Fruit fly (Drosophila melanogaster) whole organism, pupa: Measurements from ENCODE around the gene CG43233.
A peak's percentile ranks its signal among the peaks of the same experiment; 100 is the strongest.

Experiments used
- CG10348 ChIP-seq: fragments of 200-800 bp; sonication (Bioruptor generic); IDR thresholded peaks from 2 replicates; pipeline ENCODE4 v1.3.6; 2022; ENCODE audit warnings: missing biosample characterization, missing genetic modification characterization
- CG12605 ChIP-seq: fragments of 200-800 bp; sonication (Bioruptor generic); IDR thresholded peaks from 2 replicates; pipeline ENCODE4 v1.3.6; 2022; ENCODE audit warnings: missing biosample characterization, missing genetic modification characterization
- CG13204 ChIP-seq: fragments of 200-800 bp; sonication (Bioruptor generic); optimal IDR thresholded peaks from 2 replicates; lab custom pipeline; 2018; ENCODE audit warnings: missing biosample characterization, mild to moderate bottlenecking, missing genetic modification characterization, moderate library complexity
- CG14655 ChIP-seq: fragments of 200-800 bp; sonication (Bioruptor generic); optimal IDR thresholded peaks from 3 replicates; lab custom pipeline; 2017; ENCODE audit warnings: mild to moderate bottlenecking, missing biosample characterization, missing genetic modification reagents, missing genetic modification characterization
- CG15710 ChIP-seq: fragments of 200-800 bp; sonication (Bioruptor generic); optimal IDR thresholded peaks from 2 replicates; lab custom pipeline; 2018; ENCODE audit warnings: missing biosample characterization, mild to moderate bottlenecking, missing genetic modification characterization, moderate library complexity
- CG17806 ChIP-seq: fragments of 200-800 bp; sonication (Bioruptor generic); optimal IDR thresholded peaks from 2 replicates; lab custom pipeline; 2018; ENCODE audit warnings: missing biosample characterization, mild to moderate bottlenecking, missing genetic modification characterization, moderate library complexity
- CG32121 ChIP-seq: fragments of 200-800 bp; sonication (Bioruptor generic); IDR thresholded peaks from 2 replicates; pipeline ENCODE4 v1.3.6; 2022; ENCODE audit warnings: missing biosample characterization, missing genetic modification characterization
- CG34367 ChIP-seq: fragments of 200-800 bp; sonication (Bioruptor generic); optimal IDR thresholded peaks from 2 replicates; lab custom pipeline; 2018; ENCODE audit warnings: missing biosample characterization, mild to moderate bottlenecking, missing genetic modification characterization
- CG4496 ChIP-seq: fragments of 200-800 bp; sonication (Bioruptor generic); IDR thresholded peaks from 3 replicates; pipeline ENCODE4 v1.3.6; 2022; ENCODE audit warnings: missing biosample characterization, missing genetic modification characterization
- CG8159 ChIP-seq: fragments of 200-800 bp; sonication (Bioruptor generic); optimal IDR thresholded peaks from 3 replicates; lab custom pipeline; 2018; ENCODE audit warnings: missing biosample characterization, mild to moderate bottlenecking, missing genetic modification characterization, moderate library complexity
- CG8301 ChIP-seq: fragments of 200-800 bp; sonication (Bioruptor generic); optimal IDR thresholded peaks from 2 replicates; lab custom pipeline; 2018; ENCODE audit warnings: missing biosample characterization, mild to moderate bottlenecking, missing genetic modification characterization
- CG9948 ChIP-seq: fragments of 200-800 bp; sonication (Bioruptor generic); optimal IDR thresholded peaks from 2 replicates; lab custom pipeline; 2018; ENCODE audit warnings: missing biosample characterization, mild to moderate bottlenecking, missing genetic modification characterization, moderate library complexity
- D1 ChIP-seq: fragments of 200-800 bp; sonication (Bioruptor generic); optimal IDR thresholded peaks from 2 replicates; lab custom pipeline; 2018; ENCODE audit warnings: missing biosample characterization, mild to moderate bottlenecking, missing genetic modification characterization, moderate library complexity
- EcR ChIP-seq: fragments of 200-800 bp; sonication (Bioruptor generic); optimal IDR thresholded peaks from 3 replicates; lab custom pipeline; 2019; ENCODE audit warnings: missing biosample characterization, missing genetic modification characterization, mild to moderate bottlenecking, moderate library complexity, missing genetic modification reagents
- Ets98B ChIP-seq: fragments of 200-800 bp; sonication (Bioruptor generic); IDR thresholded peaks from 2 replicates; pipeline ENCODE4 v1.3.6; 2022; ENCODE audit warnings: missing biosample characterization, missing genetic modification characterization
- Pif1A ChIP-seq: fragments of 200-800 bp; sonication (Bioruptor generic); optimal IDR thresholded peaks from 3 replicates; lab custom pipeline; 2016; ENCODE audit warnings: missing biosample characterization, missing genetic modification characterization
- Pif1B ChIP-seq: fragments of 200-800 bp; sonication (Bioruptor generic); optimal IDR thresholded peaks from 3 replicates; lab custom pipeline; 2016; ENCODE audit warnings: missing biosample characterization, missing genetic modification characterization
- Snoo ChIP-seq: fragments of 200-800 bp; sonication (Bioruptor generic); optimal IDR thresholded peaks from 3 replicates; lab custom pipeline; 2017; ENCODE audit warnings: missing biosample characterization, mild to moderate bottlenecking, missing genetic modification characterization, inconsistent platforms
- fd96Ca ChIP-seq: fragments of 200-800 bp; sonication (Bioruptor generic); IDR thresholded peaks from 3 replicates; pipeline ENCODE4 v1.3.6; 2022; ENCODE audit warnings: missing biosample characterization, missing genetic modification characterization
- gl ChIP-seq: fragments of 200-800 bp; sonication (Bioruptor generic); optimal IDR thresholded peaks from 2 replicates; lab custom pipeline; 2018; ENCODE audit warnings: missing biosample characterization, mild to moderate bottlenecking, missing genetic modification characterization
- rn ChIP-seq: fragments of 200-800 bp; sonication (Bioruptor generic); IDR thresholded peaks from 2 replicates; pipeline ENCODE4 v1.3.6; 2022; ENCODE audit warnings: missing biosample characterization, missing genetic modification characterization

Gene CG43233

dm6 chr2L:20431210-20431609 lies 42.0 kb downstream of the CG43233 start:
- TF ChIP-seq CG4496 (no peak), CG34367 (tag; lab: Kevin White, UChicago) (no peak), CG13204 (GFP tag; lab: Kevin White, UChicago) (no peak), CG8301 (tag; lab: Kevin White, UChicago) (no peak)

- TF ChIP-seq CG8301 (tag; lab: Kevin White, UChicago) (no peak), Pif1A (GFP tag; lab: Kevin White, UChicago) (no peak), CG17806 (tag; lab: Kevin White, UChicago) (no peak), CG34367 (tag; lab: Kevin White, UChicago) (no peak), gl (tag; lab: Kevin White, UChicago) (no peak), CG10348 (GFP tag; lab: Robert Waterston, UW) (no peak), CG4496 (no peak), Pif1B (GFP tag; lab: Kevin White, UChicago) (no peak), CG15710 (no peak), CG32121 (GFP tag; lab: Robert Waterston, UW) (no peak), CG14655 (GFP tag; lab: Kevin White, UChicago) (no peak), EcR (GFP tag; lab: Kevin White, UChicago) (no peak)
Measured at dm6 chr2L:20429458-20429857, 43.7 kb downstream of the CG43233 start.

DNA sequence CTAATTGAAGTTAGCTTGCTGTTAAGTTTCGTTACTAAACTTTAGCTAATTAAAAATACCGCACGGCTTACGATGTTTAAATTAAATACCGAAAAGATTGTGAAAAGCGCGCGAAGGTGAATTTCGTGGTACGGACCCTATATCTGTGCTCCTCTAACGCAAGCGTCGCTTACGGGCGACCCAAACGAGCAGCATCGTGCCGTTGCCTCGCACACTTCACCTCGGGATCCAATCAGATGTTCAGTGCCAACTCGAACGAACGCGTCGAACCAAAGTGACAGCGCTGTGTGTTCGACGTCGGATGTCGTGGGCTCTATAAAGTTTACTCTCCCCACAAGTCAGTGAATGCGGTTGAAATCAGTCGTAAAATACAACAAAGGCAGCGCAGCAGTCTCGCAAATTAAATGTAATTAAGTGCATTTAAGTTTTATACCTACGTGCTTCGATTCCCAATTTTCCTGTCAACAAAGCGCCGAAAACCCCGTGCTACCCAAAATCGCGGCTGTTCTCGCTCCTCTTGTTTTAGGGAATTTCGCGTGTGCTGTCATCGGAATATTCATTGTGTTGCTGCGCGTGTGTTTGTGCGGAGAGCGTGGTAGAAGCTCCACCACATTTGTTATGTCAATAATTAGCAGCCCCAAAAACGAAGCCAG lies 44.3 kb downstream of the CG43233 start:
- no peak for TF ChIP-seq CG9948 (tag; lab: Kevin White, UChicago)
- no peak for TF ChIP-seq Pif1B (GFP tag; lab: Kevin White, UChicago)
- peak; percentile 53 for TF ChIP-seq CG13204 (GFP tag; lab: Kevin White, UChicago)
- no peak for TF ChIP-seq gl (tag; lab: Kevin White, UChicago)
- no peak for TF ChIP-seq CG8301 (tag; lab: Kevin White, UChicago)
- TF ChIP-seq Pif1A (GFP tag; lab: Kevin White, UChicago), result no peak
- no peak for TF ChIP-seq CG15710
- no peak for TF ChIP-seq CG4496
- TF ChIP-seq D1 (tag; lab: Kevin White, UChicago), result peak; percentile 51
- peak; percentile 9 for TF ChIP-seq EcR (GFP tag; lab: Kevin White, UChicago)
- TF ChIP-seq fd96Ca, result peak; percentile 38; the same call in 1 of the 3 replicates
- TF ChIP-seq rn, result no peak
- no peak for TF ChIP-seq CG34367 (tag; lab: Kevin White, UChicago)
- TF ChIP-seq CG8159 (tag; lab: Kevin White, UChicago), result peak; percentile 2
- no peak for TF ChIP-seq Ets98B (GFP tag; lab: Robert Waterston, UW)
- no peak for TF ChIP-seq CG17806 (tag; lab: Kevin White, UChicago)
- no peak for TF ChIP-seq CG10348 (GFP tag; lab: Robert Waterston, UW)
- 0 out of 2 replicates have a peak, but pooled peaks have one; percentile 16 for TF ChIP-seq CG32121 (GFP tag; lab: Robert Waterston, UW)
- no peak for TF ChIP-seq CG12605 (GFP tag; lab: Robert Waterston, UW)
- TF ChIP-seq Snoo (tag; lab: Kevin White, UChicago), result peak; percentile 32
- TF ChIP-seq CG14655 (GFP tag; lab: Kevin White, UChicago), result no peak
- TF ChIP-seq, all 21 proteins: peak for 7

DNA sequence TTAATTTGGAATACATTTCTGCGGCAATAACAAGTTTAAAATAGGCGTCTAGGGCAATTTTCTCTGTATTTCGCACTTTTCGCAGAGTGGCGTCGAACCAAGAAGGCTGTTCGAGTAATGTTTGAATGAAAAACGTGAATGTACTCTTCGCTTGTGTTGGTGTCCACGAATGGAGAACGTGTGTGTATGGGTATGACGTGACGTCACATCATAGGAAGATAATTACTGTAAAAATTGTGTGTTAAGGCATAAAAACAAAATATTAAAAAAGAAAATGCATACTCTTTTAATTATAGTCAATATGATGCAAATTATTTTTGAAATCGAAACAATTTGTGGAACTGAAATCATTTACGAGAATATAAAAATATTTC lies 44.8 kb downstream of the CG43233 start:
- TF ChIP-seq CG34367 (tag; lab: Kevin White, UChicago), result no peak

dm6 chr2L:20427401-20427800 lies 45.8 kb downstream of the CG43233 start:
- TF ChIP-seq CG13204 (GFP tag; lab: Kevin White, UChicago), result no peak
- peak; percentile 7 for TF ChIP-seq D1 (tag; lab: Kevin White, UChicago)

DNA sequence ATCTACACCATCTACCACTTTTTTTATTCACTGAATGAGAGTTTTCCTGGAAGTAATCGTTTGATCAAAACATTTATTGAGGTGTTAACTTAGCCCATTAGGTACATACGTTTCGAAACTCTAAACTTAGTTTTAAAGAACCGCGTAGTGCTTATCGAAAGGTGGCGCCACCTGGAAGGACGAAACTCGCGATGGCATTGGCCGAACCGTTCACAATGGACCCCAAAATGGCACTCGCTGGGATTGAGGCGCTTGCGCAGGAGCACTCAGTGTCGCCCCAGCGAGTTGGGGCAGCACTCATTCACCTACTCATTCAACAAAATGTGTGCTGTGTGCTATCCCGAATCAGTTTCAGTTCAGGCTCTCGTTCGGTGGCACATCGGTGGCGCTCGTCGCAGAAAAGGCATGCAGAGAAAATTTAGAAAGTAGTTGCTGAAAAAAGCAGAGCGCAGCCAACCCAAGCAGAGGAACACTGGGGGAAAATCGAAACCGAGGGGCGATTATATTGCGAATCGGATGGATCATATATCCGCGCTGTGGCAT lies 47.3 kb downstream of the CG43233 start, which contains the start of gene CG31688:
Gene CG31688 (plus strand): TSS at position 346 of the 543 bp plus-strand sequence.
- TF ChIP-seq EcR (GFP tag; lab: Kevin White, UChicago), result no peak
- TF ChIP-seq Snoo (tag; lab: Kevin White, UChicago), result no peak
- no peak for TF ChIP-seq fd96Ca
- no peak for TF ChIP-seq CG4496
- no peak for TF ChIP-seq CG32121 (GFP tag; lab: Robert Waterston, UW)
- TF ChIP-seq CG15710, result no peak
- TF ChIP-seq CG8301 (tag; lab: Kevin White, UChicago), result no peak
- no peak for TF ChIP-seq rn
- TF ChIP-seq CG12605 (GFP tag; lab: Robert Waterston, UW), result no peak
- no peak for TF ChIP-seq CG10348 (GFP tag; lab: Robert Waterston, UW)
- no peak for TF ChIP-seq D1 (tag; lab: Kevin White, UChicago)
- TF ChIP-seq gl (tag; lab: Kevin White, UChicago), result no peak
- TF ChIP-seq Ets98B (GFP tag; lab: Robert Waterston, UW), result no peak
- no peak for TF ChIP-seq CG13204 (GFP tag; lab: Kevin White, UChicago)
- TF ChIP-seq, all 21 proteins: peak for 0
